Worm (Caenorhabditis elegans): ENCODE measurements around the gene C10A4.7.
A peak's percentile ranks its signal among the peaks of the same experiment; 100 is the strongest.
"Not testable (repeated sequence)": the region's sequence is repeated elsewhere in the genome, so short reads cannot be mapped to it uniquely, and the experiment has no call there.

The C10A4.7 gene

ce11 chrX:7371945-7372344, 43.4 kb downstream of the C10A4.7 start:
- TF ChIP-seq tbx-7 (tag; optimal IDR thresholded peaks at IDR 0.05) (no peak), unc-42 (tag; optimal IDR thresholded peaks at IDR 0.05) (peak; percentile 68)

ce11 chrX:7369770-7370169, 45.5 kb downstream of the C10A4.7 start:
- TF ChIP-seq unc-86 (tag; optimal IDR thresholded peaks at IDR 0.05) (no peak), fkh-10 (GFP tag; optimal IDR thresholded peaks at IDR 0.05) (no peak), gmeb-2 (tag; optimal IDR thresholded peaks at IDR 0.05) (no peak), C38D4.7 (GFP tag; optimal IDR thresholded peaks at IDR 0.05) (no peak), ceh-30 (tag; optimal IDR thresholded peaks at IDR 0.05) (no peak), sox-4 (tag; optimal IDR thresholded peaks at IDR 0.05) (no peak), fkh-6 (tag; optimal IDR thresholded peaks at IDR 0.05) (no peak), syd-9 (tag; optimal IDR thresholded peaks at IDR 0.05) (no peak), unc-42 (tag; optimal IDR thresholded peaks at IDR 0.05) (no peak), sox-2 (GFP tag; IDR thresholded peaks at IDR 0.05) (no peak), odd-2 (tag; optimal IDR thresholded peaks at IDR 0.05) (no peak)

ce11 chrX:7365267-7365666, 50.1 kb downstream of the C10A4.7 start, which contains the start of gene C56G3.2:
TSS of gene C56G3.2 (plus strand) at chrX:7365567.
- TF ChIP-seq ahr-1, ceh-48, F13H6.1 (tag; optimal IDR thresholded peaks at IDR 0.05): not testable (repeated sequence)
